Worm (Caenorhabditis elegans) whole organism, young adult: ENCODE measurements around the gene fbxc-40.

ENCODE experiments used
- madf-8 ChIP-seq: fragments of 200-800 bp; sonication (Bioruptor generic); conservative IDR thresholded peaks from 2 replicates; pipeline ENCODE4 v1.3.6; 2022; ENCODE audit warnings: missing genetic modification reagents, missing genetic modification characterization, missing compliant biosample characterization
- nhr-90 ChIP-seq: sonication (generic microtip); optimal IDR thresholded peaks from 2 replicates; lab custom pipeline; 2016; ENCODE audit warnings: missing genotype, mild to moderate bottlenecking, missing genetic modification characterization, missing compliant biosample characterization
- ztf-26 ChIP-seq: sonication (generic microtip); optimal IDR thresholded peaks from 2 replicates; lab custom pipeline; 2017; ENCODE audit warnings: missing genetic modification characterization, missing compliant biosample characterization

- TF ChIP-seq nhr-90 (no peak), madf-8 (GFP tag; lab: Robert Waterston, UW) (no peak), ztf-26 (tag; lab: Kevin White, UChicago) (no peak)
Observed at ce11 chrII:979135-979534, 6.7 kb upstream of the fbxc-40 start, which contains the start of the genes fbxc-17 and fbxc-15.
